Worm (Caenorhabditis elegans) whole organism, early embryonic: ENCODE results near the gene math-40.

Experiments
- B0310.2 ChIP-seq: sonication (generic microtip); optimal IDR thresholded peaks from 2 replicates; lab custom pipeline; 2016; ENCODE audit warnings: mild to moderate bottlenecking, missing genetic modification characterization, missing compliant biosample characterization
- F13C5.2 ChIP-seq: sonication (generic microtip); optimal IDR thresholded peaks from 2 replicates; lab custom pipeline; 2017; ENCODE audit warnings: mild to moderate bottlenecking, missing genetic modification characterization, inconsistent platforms, missing compliant biosample characterization
- aly-1 ChIP-seq: sonication (generic microtip); optimal IDR thresholded peaks from 2 replicates; lab custom pipeline; 2016; ENCODE audit warnings: missing genetic modification characterization, missing compliant biosample characterization
- ama-1 ChIP-seq: fragments of 150-350 bp; optimal IDR thresholded peaks from 2 replicates; lab custom pipeline; 2014
- ceh-13 ChIP-seq: fragments of 200-800 bp; sonication (Bioruptor generic); optimal IDR thresholded peaks from 2 replicates; lab custom pipeline; 2018; ENCODE audit warnings: mild to moderate bottlenecking, missing genetic modification characterization, missing compliant biosample characterization
- ceh-36 ChIP-seq: sonication (generic microtip); optimal IDR thresholded peaks from 2 replicates; lab custom pipeline; 2016; ENCODE audit warnings: missing genetic modification characterization, inconsistent platforms, missing compliant biosample characterization
- ets-7 ChIP-seq: sonication (generic microtip); optimal IDR thresholded peaks from 2 replicates; lab custom pipeline; 2016; ENCODE audit warnings: missing genotype, missing genetic modification characterization, missing compliant biosample characterization
- flt-1 ChIP-seq: fragments of 200-800 bp; sonication (Bioruptor generic); IDR thresholded peaks from 2 replicates; pipeline ENCODE4 v1.3.6; 2022; ENCODE audit warnings: missing genetic modification characterization, missing compliant biosample characterization
- hmbx-1 ChIP-seq: sonication (generic microtip); optimal IDR thresholded peaks from 2 replicates; lab custom pipeline; 2016; ENCODE audit warnings: mild to moderate bottlenecking, missing genetic modification characterization, missing compliant biosample characterization
- hmg-4 ChIP-seq: fragments of 200-800 bp; sonication (Bioruptor generic); optimal IDR thresholded peaks from 2 replicates; lab custom pipeline; 2018; ENCODE audit warnings: mild to moderate bottlenecking, missing genetic modification characterization, missing compliant biosample characterization
- hnd-1 ChIP-seq: sonication (generic microtip); optimal IDR thresholded peaks from 2 replicates; lab custom pipeline; 2016; ENCODE audit warnings: missing genetic modification characterization, missing compliant biosample characterization
- pes-1 ChIP-seq: fragments of 200-800 bp; sonication (Bioruptor generic); IDR thresholded peaks from 2 replicates; pipeline ENCODE4 v1.3.6; 2022; ENCODE audit warnings: missing genetic modification reagents, missing genetic modification characterization, missing compliant biosample characterization
- scrt-1 ChIP-seq: fragments of 200-800 bp; sonication (Bioruptor generic); IDR thresholded peaks from 2 replicates; pipeline ENCODE4 v1.3.6; 2022; ENCODE audit warnings: missing genetic modification characterization, missing compliant biosample characterization
- sea-1 ChIP-seq: fragments of 200-800 bp; sonication (Bioruptor generic); conservative IDR thresholded peaks from 2 replicates; pipeline ENCODE4 v1.3.6; 2022; ENCODE audit warnings: missing genetic modification characterization, missing compliant biosample characterization
- tbx-11 ChIP-seq: fragments of 200-800 bp; sonication (Bioruptor generic); IDR thresholded peaks from 2 replicates; pipeline ENCODE4 v1.3.6; 2022; ENCODE audit warnings: missing genetic modification characterization, missing compliant biosample characterization
- tbx-37 ChIP-seq: fragments of 200-800 bp; sonication (Bioruptor generic); conservative IDR thresholded peaks from 2 replicates; pipeline ENCODE4 v1.3.6; 2022; ENCODE audit warnings: missing genetic modification reagents, missing genetic modification characterization, missing compliant biosample characterization
- tra-4 ChIP-seq: sonication (generic microtip); optimal IDR thresholded peaks from 2 replicates; lab custom pipeline; 2017; ENCODE audit warnings: missing genetic modification characterization, missing compliant biosample characterization

math-40 gene

ce11 chrII:1842894-1843293 lies 12.5 kb downstream of the math-40 start, which contains the start of the genes C52E2.5 and C52E2.4:
TSS of gene C52E2.5 (minus strand) at chrII:1842936.
TSS of gene C52E2.4 (plus strand) at chrII:1843145.
- TF ChIP-seq sea-1 (GFP tag; lab: Robert Waterston, UW): no peak
- TF ChIP-seq ets-7 (tag; lab: Kevin White, UChicago): no peak
- TF ChIP-seq tbx-11 (GFP tag; lab: Robert Waterston, UW): no peak
- no peak for TF ChIP-seq scrt-1 (GFP tag; lab: Robert Waterston, UW)
- no peak for TF ChIP-seq tra-4 (tag; lab: Kevin White, UChicago)
- no peak for TF ChIP-seq flt-1 (GFP tag; lab: Robert Waterston, UW)
- no peak for TF ChIP-seq hmbx-1 (tag; lab: Kevin White, UChicago)
- TF ChIP-seq hnd-1 (tag; lab: Kevin White, UChicago): no peak
- no peak for TF ChIP-seq B0310.2 (tag; lab: Kevin White, UChicago)

- TF ChIP-seq scrt-1 (GFP tag; lab: Robert Waterston, UW): no peak
- no peak for TF ChIP-seq hnd-1 (tag; lab: Kevin White, UChicago)
- no peak for TF ChIP-seq hmbx-1 (tag; lab: Kevin White, UChicago)
- no peak for TF ChIP-seq ceh-13 (GFP tag; lab: Kevin White, UChicago)
- TF ChIP-seq pes-1 (GFP tag; lab: Robert Waterston, UW): no peak
- TF ChIP-seq aly-1 (tag; lab: Kevin White, UChicago): no peak
- TF ChIP-seq tbx-37: no peak
- TF ChIP-seq flt-1 (GFP tag; lab: Robert Waterston, UW): no peak
- no peak for TF ChIP-seq F13C5.2 (tag; lab: Kevin White, UChicago)
- no peak for TF ChIP-seq ceh-36 (tag; lab: Kevin White, UChicago)
- no peak for TF ChIP-seq B0310.2 (tag; lab: Kevin White, UChicago)
These were observed 14.1 kb downstream of the math-40 start for ce11 chrII:1844552-1844951.

DNA sequence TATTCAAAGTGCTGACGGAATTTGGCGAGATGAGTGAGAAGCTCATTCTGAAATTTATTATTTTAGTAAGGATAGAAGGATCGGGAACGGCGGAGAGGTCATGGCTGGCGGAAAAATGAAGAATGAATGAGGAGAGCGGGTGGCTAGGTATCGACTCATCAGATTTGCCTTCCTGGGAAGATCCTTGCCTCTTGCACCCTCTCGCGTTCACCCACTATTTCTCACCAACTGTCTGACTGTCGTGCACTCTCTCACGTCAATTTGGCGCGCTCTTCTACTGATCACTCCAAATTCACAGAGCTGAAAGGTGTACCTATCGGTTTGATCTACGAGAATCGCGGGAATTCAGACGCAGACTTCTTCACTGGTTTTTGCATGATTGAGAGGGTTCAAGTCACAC lies 17.7 kb downstream of the math-40 start, which contains the start of gene fbxb-97:
TSS of gene fbxb-97 (minus strand) at position 53 of the 400 bp plus-strand sequence.
- TF ChIP-seq hnd-1 (tag; lab: Kevin White, UChicago) (no peak), ets-7 (tag; lab: Kevin White, UChicago) (no peak), hmbx-1 (tag; lab: Kevin White, UChicago) (no peak), tbx-37 (no peak), tra-4 (tag; lab: Kevin White, UChicago) (no peak), scrt-1 (GFP tag; lab: Robert Waterston, UW) (no peak), B0310.2 (tag; lab: Kevin White, UChicago) (no peak), flt-1 (GFP tag; lab: Robert Waterston, UW) (no peak)

- TF ChIP-seq F13C5.2 (tag; lab: Kevin White, UChicago): no peak
- no peak for TF ChIP-seq sea-1 (GFP tag; lab: Robert Waterston, UW)
- TF ChIP-seq aly-1 (tag; lab: Kevin White, UChicago): no peak
- TF ChIP-seq ceh-36 (tag; lab: Kevin White, UChicago): no peak
- TF ChIP-seq ama-1 (lab: Kevin White, UChicago): no peak
- TF ChIP-seq pes-1 (GFP tag; lab: Robert Waterston, UW): no peak
- no peak for TF ChIP-seq scrt-1 (GFP tag; lab: Robert Waterston, UW)
- no peak for TF ChIP-seq flt-1 (GFP tag; lab: Robert Waterston, UW)
- TF ChIP-seq hmg-4 (GFP tag; lab: Kevin White, UChicago): no peak
- TF ChIP-seq hnd-1 (tag; lab: Kevin White, UChicago): no peak
- no peak for TF ChIP-seq B0310.2 (tag; lab: Kevin White, UChicago)
These were observed 19.9 kb downstream of the math-40 start, which contains the start of gene fbxb-96 for ce11 chrII:1850299-1850698. TSS of gene fbxb-96 (minus strand) at chrII:1850399.

DNA sequence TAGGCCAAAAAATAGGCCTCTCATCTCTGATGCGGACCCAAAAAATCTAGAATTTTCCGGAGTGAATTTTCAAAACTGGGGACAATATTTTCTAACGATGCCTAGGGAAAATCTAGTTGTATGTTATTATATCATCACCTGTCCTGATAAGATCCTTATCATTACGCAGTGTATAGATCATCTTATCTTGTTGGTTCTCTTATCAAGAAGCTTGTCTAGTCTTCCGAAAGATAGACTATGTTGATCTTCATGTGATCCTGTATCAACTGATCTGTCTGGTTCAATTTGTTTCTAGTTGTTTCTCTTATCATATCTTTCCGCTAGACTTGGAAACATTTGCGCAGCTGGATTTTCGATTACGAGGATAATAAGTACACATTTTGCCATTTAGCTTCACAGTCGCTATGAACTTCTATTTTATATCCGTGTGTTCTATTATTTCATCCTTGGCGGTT lies 20.4 kb downstream of the math-40 start, which contains the start of gene C52E2.3:
TSS of gene C52E2.3 (plus strand) at position 405 of the 455 bp plus-strand sequence.
- TF ChIP-seq ceh-13 (GFP tag; lab: Kevin White, UChicago) (no peak), pes-1 (GFP tag; lab: Robert Waterston, UW) (no peak), ets-7 (tag; lab: Kevin White, UChicago) (no peak), aly-1 (tag; lab: Kevin White, UChicago) (no peak), flt-1 (GFP tag; lab: Robert Waterston, UW) (no peak), sea-1 (GFP tag; lab: Robert Waterston, UW) (no peak), hmbx-1 (tag; lab: Kevin White, UChicago) (no peak), tbx-11 (GFP tag; lab: Robert Waterston, UW) (no peak), scrt-1 (GFP tag; lab: Robert Waterston, UW) (no peak), hmg-4 (GFP tag; lab: Kevin White, UChicago) (no peak), hnd-1 (tag; lab: Kevin White, UChicago) (no peak), F13C5.2 (tag; lab: Kevin White, UChicago) (no peak), ama-1 (lab: Kevin White, UChicago) (no peak)

ce11 chrII:1851716-1852115 lies 21.3 kb downstream of the math-40 start:
- no peak for TF ChIP-seq scrt-1 (GFP tag; lab: Robert Waterston, UW)
- TF ChIP-seq tbx-37: no peak
- TF ChIP-seq hmg-4 (GFP tag; lab: Kevin White, UChicago): no peak
- no peak for TF ChIP-seq ceh-36 (tag; lab: Kevin White, UChicago)
- no peak for TF ChIP-seq tra-4 (tag; lab: Kevin White, UChicago)
- TF ChIP-seq ets-7 (tag; lab: Kevin White, UChicago): no peak
- TF ChIP-seq tbx-11 (GFP tag; lab: Robert Waterston, UW): no peak
- no peak for TF ChIP-seq sea-1 (GFP tag; lab: Robert Waterston, UW)
- TF ChIP-seq aly-1 (tag; lab: Kevin White, UChicago): no peak
- no peak for TF ChIP-seq F13C5.2 (tag; lab: Kevin White, UChicago)

DNA sequence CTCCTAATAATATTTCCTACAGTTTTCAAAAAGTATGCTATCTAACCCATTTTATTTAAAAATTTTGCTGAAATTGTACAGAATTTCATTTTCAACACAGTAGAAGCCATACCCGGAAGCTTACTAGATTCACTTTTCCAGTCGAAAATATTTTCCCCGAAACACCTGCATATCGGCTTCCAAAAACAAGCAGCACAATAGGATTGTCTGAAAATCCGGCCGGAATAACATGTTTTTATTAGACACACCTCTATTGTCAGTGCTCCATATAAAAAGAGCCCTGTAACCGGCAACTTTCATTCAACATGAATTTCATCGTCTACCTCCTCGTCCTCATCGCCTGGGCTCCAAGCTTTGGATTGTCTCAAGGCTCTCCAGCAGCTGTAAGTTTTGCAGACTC lies 22.1 kb downstream of the math-40 start, which contains the start of gene C52E2.2:
TSS of gene C52E2.2 (plus strand) at position 301 of the 400 bp plus-strand sequence.
- TF ChIP-seq aly-1 (tag; lab: Kevin White, UChicago) (no peak), ceh-13 (GFP tag; lab: Kevin White, UChicago) (no peak), flt-1 (GFP tag; lab: Robert Waterston, UW) (no peak), sea-1 (GFP tag; lab: Robert Waterston, UW) (no peak), ama-1 (lab: Kevin White, UChicago) (no peak), hmbx-1 (tag; lab: Kevin White, UChicago) (no peak), pes-1 (GFP tag; lab: Robert Waterston, UW) (no peak), tra-4 (tag; lab: Kevin White, UChicago) (no peak), hmg-4 (GFP tag; lab: Kevin White, UChicago) (no peak)
